Fruit fly (Drosophila melanogaster) whole organism, embryonic: Measurements from ENCODE around the gene CG1774.
A peak's percentile ranks its signal among the peaks of the same experiment; 100 is the strongest.

Experiments
- Antp ChIP-seq: fragments of 200-800 bp; sonication (Bioruptor generic); optimal IDR thresholded peaks from 3 replicates; lab custom pipeline; 2016; ENCODE audit warnings: missing biosample characterization, missing genetic modification characterization
- Atf-2 ChIP-seq: fragments of 200-800 bp; sonication (Bioruptor generic); optimal IDR thresholded peaks from 2 replicates; lab custom pipeline; 2016; ENCODE audit warnings: missing biosample characterization, missing genetic modification characterization
- Atf3 ChIP-seq: fragments of 200-800 bp; sonication (Bioruptor generic); optimal IDR thresholded peaks from 3 replicates; lab custom pipeline; 2016; ENCODE audit warnings: missing biosample characterization, missing genetic modification characterization
- C15 ChIP-seq: fragments of 200-800 bp; sonication (Bioruptor generic); IDR thresholded peaks from 3 replicates; pipeline ENCODE4 v1.3.6; 2022; ENCODE audit warnings: missing biosample characterization, missing genetic modification characterization
- CG10654 ChIP-seq: fragments of 200-800 bp; sonication (Bioruptor generic); optimal IDR thresholded peaks from 2 replicates; lab custom pipeline; 2016; ENCODE audit warnings: missing biosample characterization, missing genetic modification characterization
- CG12104 ChIP-seq: fragments of 200-800 bp; sonication (Bioruptor generic); optimal IDR thresholded peaks from 3 replicates; lab custom pipeline; 2016; ENCODE audit warnings: missing biosample characterization, missing genetic modification characterization
- CG14014 ChIP-seq: fragments of 200-800 bp; sonication (Bioruptor generic); IDR thresholded peaks from 2 replicates; pipeline ENCODE4 v1.3.6; 2022; ENCODE audit warnings: missing biosample characterization, missing genetic modification characterization
- CG14710 ChIP-seq: fragments of 200-800 bp; sonication (Bioruptor generic); optimal IDR thresholded peaks from 3 replicates; lab custom pipeline; 2019; ENCODE audit warnings: missing biosample characterization, mild to moderate bottlenecking, missing genetic modification characterization, moderate library complexity
- CG1529 ChIP-seq: fragments of 200-800 bp; sonication (Bioruptor generic); optimal IDR thresholded peaks from 3 replicates; lab custom pipeline; 2018; ENCODE audit warnings: missing biosample characterization, missing genetic modification characterization
- CG31365 ChIP-seq: fragments of 200-800 bp; sonication (Bioruptor generic); optimal IDR thresholded peaks from 2 replicates; lab custom pipeline; 2018; ENCODE audit warnings: missing biosample characterization, mild to moderate bottlenecking, missing genetic modification characterization
- CG32532 ChIP-seq: fragments of 200-800 bp; sonication (Bioruptor generic); IDR thresholded peaks from 2 replicates; pipeline ENCODE4 v1.3.6; 2022; ENCODE audit warnings: missing biosample characterization, missing genetic modification characterization
- CG34224 ChIP-seq: fragments of 200-800 bp; sonication (Bioruptor generic); IDR thresholded peaks from 3 replicates; pipeline ENCODE4 v1.3.6; 2022; ENCODE audit warnings: missing biosample characterization, missing genetic modification characterization; ENCODE audit not compliant: partially characterized antibody
- CG6765 ChIP-seq: fragments of 200-800 bp; sonication (Bioruptor generic); optimal IDR thresholded peaks from 3 replicates; lab custom pipeline; 2017; ENCODE audit warnings: missing biosample characterization, mild to moderate bottlenecking, missing genetic modification characterization
- CG6791 ChIP-seq: fragments of 200-800 bp; sonication (Bioruptor generic); IDR thresholded peaks from 3 replicates; pipeline ENCODE4 v1.3.6; 2022; ENCODE audit warnings: missing biosample characterization, missing genetic modification characterization; ENCODE audit not compliant: partially characterized antibody
- CG6813 ChIP-seq: fragments of 200-800 bp; sonication (Bioruptor generic); optimal IDR thresholded peaks from 2 replicates; lab custom pipeline; 2017; ENCODE audit warnings: missing biosample characterization, missing genetic modification characterization, mild to moderate bottlenecking, moderate library complexity, missing genetic modification reagents
- CG7928 ChIP-seq: fragments of 200-800 bp; sonication (Bioruptor generic); optimal IDR thresholded peaks from 2 replicates; lab custom pipeline; 2017; ENCODE audit warnings: missing biosample characterization, mild to moderate bottlenecking, missing genetic modification characterization
- CG9817 ChIP-seq: fragments of 200-800 bp; sonication (Bioruptor generic); optimal IDR thresholded peaks from 2 replicates; lab custom pipeline; 2018; ENCODE audit warnings: missing biosample characterization, mild to moderate bottlenecking, missing genetic modification characterization, moderate library complexity
- Dll ChIP-seq: fragments of 200-800 bp; sonication (Bioruptor generic); IDR thresholded peaks from 4 replicates; pipeline ENCODE4 v1.3.6; 2022; ENCODE audit warnings: missing biosample characterization, missing genetic modification characterization; ENCODE audit not compliant: partially characterized antibody
- Ets65A ChIP-seq: fragments of 200-800 bp; sonication (Bioruptor generic); peaks from one replicate; lab custom pipeline; 2016; ENCODE audit warnings: missing biosample characterization, missing genetic modification characterization
- GATAe ChIP-seq: fragments of 200-800 bp; sonication (Bioruptor generic); conservative IDR thresholded peaks from 2 replicates; pipeline ENCODE4 v1.3.6; 2022; ENCODE audit warnings: missing biosample characterization, missing genetic modification characterization
- Hmr ChIP-seq: fragments of 200-800 bp; sonication (Bioruptor generic); optimal IDR thresholded peaks from 3 replicates; lab custom pipeline; 2017; ENCODE audit warnings: mild to moderate bottlenecking, missing biosample characterization, missing genetic modification reagents, missing genetic modification characterization
- Hsf ChIP-seq: fragments of 200-800 bp; sonication (Bioruptor generic); optimal IDR thresholded peaks from 3 replicates; lab custom pipeline; 2016; ENCODE audit warnings: missing biosample characterization, missing genetic modification characterization
- Kr ChIP-seq: fragments of 200-800 bp; sonication (Bioruptor generic); optimal IDR thresholded peaks from 2 replicates; lab custom pipeline; 2017; ENCODE audit warnings: missing biosample characterization, mild to moderate bottlenecking, missing genetic modification characterization
- Max ChIP-seq: fragments of 200-800 bp; sonication (Bioruptor generic); optimal IDR thresholded peaks from 2 replicates; lab custom pipeline; 2016; ENCODE audit warnings: missing biosample characterization, mild to moderate bottlenecking, missing genetic modification characterization
- PHDP ChIP-seq: fragments of 200-800 bp; sonication (Bioruptor generic); optimal IDR thresholded peaks from 3 replicates; lab custom pipeline; 2018; ENCODE audit warnings: missing biosample characterization, mild to moderate bottlenecking, missing genetic modification characterization, moderate library complexity
- TFAM ChIP-seq: fragments of 200-800 bp; sonication (Bioruptor generic); optimal IDR thresholded peaks from 2 replicates; lab custom pipeline; 2017; ENCODE audit warnings: missing biosample characterization, missing genetic modification characterization, inconsistent platforms
- ase ChIP-seq: fragments of 200-800 bp; sonication (Bioruptor generic); IDR thresholded peaks from 3 replicates; pipeline ENCODE4 v1.3.6; 2022; ENCODE audit warnings: missing biosample characterization, missing genetic modification characterization
- btn ChIP-seq: fragments of 200-800 bp; sonication (Bioruptor generic); optimal IDR thresholded peaks from 2 replicates; lab custom pipeline; 2016; ENCODE audit warnings: missing biosample characterization, missing genetic modification characterization
- cas ChIP-seq: fragments of 200-800 bp; sonication (Bioruptor generic); IDR thresholded peaks from 2 replicates; pipeline ENCODE4 v1.3.6; 2022; ENCODE audit warnings: missing biosample characterization, missing genetic modification characterization
- danr ChIP-seq: fragments of 200-800 bp; sonication (Bioruptor generic); IDR thresholded peaks from 2 replicates; pipeline ENCODE4 v1.3.6; 2022; ENCODE audit warnings: missing biosample characterization, missing genetic modification characterization
- en ChIP-seq: fragments of 200-800 bp; sonication (Bioruptor generic); optimal IDR thresholded peaks from 2 replicates; lab custom pipeline; 2016; ENCODE audit warnings: missing biosample characterization, missing genetic modification characterization
- eyg ChIP-seq: fragments of 200-800 bp; sonication (Bioruptor generic); optimal IDR thresholded peaks from 3 replicates; lab custom pipeline; 2016; ENCODE audit warnings: missing biosample characterization, missing genetic modification characterization
- grn ChIP-seq: fragments of 200-800 bp; sonication (Bioruptor generic); optimal IDR thresholded peaks from 3 replicates; lab custom pipeline; 2017; ENCODE audit warnings: missing biosample characterization, missing genetic modification characterization
- hkb ChIP-seq, 2 experiments: fragments of 200-800 bp in 1 of 2; fragments of >200 bp in 1 of 2; sonication (Bioruptor generic) in 1 of 2; IDR thresholded peaks in 1 of 2; optimal IDR thresholded peaks in 1 of 2; 2 replicates each; pipeline versions ENCODE4 v1.3.6 to Lab custom; 2017 to 2022; ENCODE audit warnings: missing biosample characterization in 1 of 2, missing genetic modification characterization in 1 of 2
- lab ChIP-seq: fragments of 200-800 bp; sonication (Bioruptor generic); optimal IDR thresholded peaks from 3 replicates; lab custom pipeline; 2017; ENCODE audit warnings: missing biosample characterization, missing genetic modification characterization, mild to moderate bottlenecking, moderate library complexity, missing genetic modification reagents
- lola ChIP-seq, 3 experiments: fragments of >200 bp in 2 of 3; fragments of 200-800 bp in 1 of 3; sonication (Bioruptor generic) in 1 of 3; optimal IDR thresholded peaks; 2 replicates each; lab custom pipeline; 2017 to 2019; ENCODE audit warnings: missing biosample characterization in 3 of 3, missing genetic modification characterization in 3 of 3, mild to moderate bottlenecking in 1 of 3, moderate library complexity in 1 of 3
- nerfin-1 ChIP-seq: fragments of 200-800 bp; sonication (Bioruptor generic); optimal IDR thresholded peaks from 3 replicates; lab custom pipeline; 2019; ENCODE audit warnings: missing biosample characterization, mild to moderate bottlenecking, missing genetic modification characterization, moderate library complexity
- nerfin-2 ChIP-seq: fragments of 200-800 bp; sonication (Bioruptor generic); IDR thresholded peaks from 2 replicates; pipeline ENCODE4 v1.3.6; 2022; ENCODE audit warnings: missing biosample characterization, missing genetic modification characterization; ENCODE audit not compliant: partially characterized antibody
- onecut ChIP-seq: fragments of 200-800 bp; sonication (Bioruptor generic); IDR thresholded peaks from 2 replicates; pipeline ENCODE4 v1.3.6; 2022; ENCODE audit warnings: missing biosample characterization, missing genetic modification characterization
- repo ChIP-seq: fragments of 200-800 bp; sonication (Bioruptor generic); optimal IDR thresholded peaks from 2 replicates; lab custom pipeline; 2016; ENCODE audit warnings: missing biosample characterization, missing genetic modification characterization
- schlank ChIP-seq: fragments of 200-800 bp; sonication (Bioruptor generic); optimal IDR thresholded peaks from 2 replicates; lab custom pipeline; 2018; ENCODE audit warnings: missing biosample characterization, mild to moderate bottlenecking, missing genetic modification characterization
- slbo ChIP-seq: fragments of 200-800 bp; sonication (Bioruptor generic); IDR thresholded peaks from 2 replicates; pipeline ENCODE4 v1.3.6; 2022; ENCODE audit warnings: missing biosample characterization, missing genetic modification characterization
- slp2 ChIP-seq: fragments of 200-800 bp; sonication (Bioruptor generic); optimal IDR thresholded peaks from 2 replicates; lab custom pipeline; 2016; ENCODE audit warnings: missing biosample characterization, missing genetic modification characterization
- stwl ChIP-seq: fragments of 200-800 bp; sonication (Bioruptor generic); optimal IDR thresholded peaks from 3 replicates; lab custom pipeline; 2018; ENCODE audit warnings: missing biosample characterization, mild to moderate bottlenecking, missing genetic modification characterization, moderate library complexity
- tin ChIP-seq: fragments of 200-800 bp; sonication (Bioruptor generic); optimal IDR thresholded peaks from 3 replicates; lab custom pipeline; 2016; ENCODE audit warnings: missing biosample characterization, missing genetic modification characterization
- tio ChIP-seq: fragments of 200-800 bp; sonication (Bioruptor generic); optimal IDR thresholded peaks from 2 replicates; lab custom pipeline; 2017; ENCODE audit warnings: missing biosample characterization, missing genetic modification characterization, inconsistent platforms
- tll ChIP-seq, 2 experiments: fragments of 200-800 bp in 1 of 2; fragments of >200 bp in 1 of 2; sonication (Bioruptor generic) in 1 of 2; optimal IDR thresholded peaks; 2 replicates each; lab custom pipeline; 2017 to 2019; ENCODE audit warnings: missing biosample characterization in 2 of 2, missing genetic modification characterization in 2 of 2, mild to moderate bottlenecking in 1 of 2, moderate library complexity in 1 of 2
- trem ChIP-seq: fragments of 200-800 bp; optimal IDR thresholded peaks from 3 replicates; lab custom pipeline; 2019; ENCODE audit warnings: missing biosample characterization, mild to moderate bottlenecking, missing genetic modification characterization, moderate library complexity
- zen ChIP-seq: fragments of 200-800 bp; sonication (Bioruptor generic); optimal IDR thresholded peaks from 3 replicates; lab custom pipeline; 2018; ENCODE audit warnings: missing biosample characterization, mild to moderate bottlenecking, missing genetic modification characterization, moderate library complexity

Gene CG1774

dm6 chr3R:31548766-31549510 lies 43.7 kb upstream of the CG1774 start (continued):
- TF ChIP-seq lab (GFP tag; lab: Kevin White, UChicago), result no peak
- no peak for TF ChIP-seq onecut
- TF ChIP-seq Atf3 (GFP tag; lab: Kevin White, UChicago), result no peak
- no peak for TF ChIP-seq Hmr (GFP tag; lab: Kevin White, UChicago)
- no peak for TF ChIP-seq CG6765 (GFP tag; lab: Kevin White, UChicago)
- no peak for TF ChIP-seq Hsf (GFP tag; lab: Kevin White, UChicago)
- TF ChIP-seq trem (tag; lab: Kevin White, UChicago), result no peak
- no peak for TF ChIP-seq schlank (tag; lab: Kevin White, UChicago)
- peak; percentile 20 for TF ChIP-seq nerfin-1 (tag; lab: Kevin White, UChicago)
- peak in 1 of 3 experiments; percentile 24 for TF ChIP-seq lola (GFP tag; optimal IDR thresholded peaks at IDR 0.05; lab: Kevin White, UChicago)
- TF ChIP-seq C15, result no peak
- TF ChIP-seq CG14710 (tag; lab: Kevin White, UChicago), result peak; percentile 31
- no peak for TF ChIP-seq CG34224
- TF ChIP-seq danr (GFP tag; lab: Robert Waterston, UW), result no peak
- peak; percentile 47 for TF ChIP-seq CG6813
- peak; percentile 43 for TF ChIP-seq Kr (GFP tag; lab: Kevin White, UChicago)
- no peak for TF ChIP-seq CG10654 (GFP tag; lab: Kevin White, UChicago)
- TF ChIP-seq CG12104 (GFP tag; lab: Kevin White, UChicago), result no peak
- no peak for TF ChIP-seq Dll (GFP tag; lab: Robert Waterston, UW)
- TF ChIP-seq btn, result no peak
- TF ChIP-seq tio (GFP tag; lab: Kevin White, UChicago), result no peak
- TF ChIP-seq stwl (tag; lab: Kevin White, UChicago), result no peak
- no peak for TF ChIP-seq Max (GFP tag; lab: Kevin White, UChicago)
- TF ChIP-seq grn (GFP tag; lab: Kevin White, UChicago), result peak; percentile 12
- TF ChIP-seq eyg, result no peak
- TF ChIP-seq PHDP, result peak; percentile 42
- TF ChIP-seq TFAM (GFP tag; lab: Kevin White, UChicago), result no peak
- TF ChIP-seq slbo, result no peak
- no peak for TF ChIP-seq CG14014 (GFP tag; lab: Robert Waterston, UW)
- TF ChIP-seq GATAe (GFP tag; lab: Robert Waterston, UW), result no peak
- TF ChIP-seq CG1529, result peak; percentile 24
- peak in 1 of 2 experiments; percentile 67 for TF ChIP-seq tll (GFP tag; optimal IDR thresholded peaks at IDR 0.05; lab: Kevin White, UChicago)
- no peak for TF ChIP-seq Atf-2 (GFP tag; lab: Kevin White, UChicago)
- no peak for TF ChIP-seq repo (GFP tag; lab: Kevin White, UChicago)
- TF ChIP-seq tin, result no peak
- no peak for TF ChIP-seq en (GFP tag; lab: Kevin White, UChicago)
- TF ChIP-seq Ets65A (GFP tag; lab: Kevin White, UChicago), result no peak
- no peak for TF ChIP-seq nerfin-2 (GFP tag; lab: Robert Waterston, UW)
- no peak for TF ChIP-seq slp2 (GFP tag; lab: Kevin White, UChicago)
- no peak for TF ChIP-seq CG32532 (GFP tag; lab: Robert Waterston, UW)
- no peak for TF ChIP-seq CG7928 (GFP tag; lab: Kevin White, UChicago)
- TF ChIP-seq CG6791 (GFP tag; lab: Robert Waterston, UW), result no peak
- TF ChIP-seq ase (GFP tag; lab: Robert Waterston, UW), result no peak
- no peak for TF ChIP-seq cas
- no peak for TF ChIP-seq Antp (GFP tag; lab: Kevin White, UChicago)
- peak; percentile 22 for TF ChIP-seq CG31365 (tag; lab: Kevin White, UChicago)
- TF ChIP-seq zen (tag; lab: Kevin White, UChicago), result peak; percentile 3
- no peak for TF ChIP-seq CG9817 (tag; lab: Kevin White, UChicago)
- no peak for TF ChIP-seq hkb (optimal IDR thresholded peaks at IDR 0.05; lab: Kevin White, UChicago)
- peak; percentile 30; the same call in 1 of the 2 replicates for TF ChIP-seq hkb (GFP tag; IDR thresholded peaks at IDR 0.05; lab: Robert Waterston, UW)
